Fruit fly (Drosophila melanogaster) whole organism, prepupa: ENCODE measurements around the gene CG6845.
A peak's percentile ranks its signal among the peaks of the same experiment; 100 is the strongest.

Source experiments
- Blimp-1 ChIP-seq: fragments of 200-800 bp; sonication (Bioruptor generic); optimal IDR thresholded peaks from 3 replicates; lab custom pipeline; 2017; ENCODE audit warnings: missing biosample characterization, missing genetic modification characterization, mild to moderate bottlenecking, moderate library complexity, missing genetic modification reagents
- CG10669 ChIP-seq: fragments of 200-800 bp; sonication (Bioruptor generic); optimal IDR thresholded peaks from 3 replicates; lab custom pipeline; 2018; ENCODE audit warnings: missing biosample characterization, mild to moderate bottlenecking, missing genetic modification characterization, moderate library complexity
- CG11762 ChIP-seq: fragments of 200-800 bp; sonication (Bioruptor generic); optimal IDR thresholded peaks from 3 replicates; lab custom pipeline; 2016; ENCODE audit warnings: missing biosample characterization, missing genetic modification characterization; ENCODE audit not compliant: insufficient read depth
- CG11902 ChIP-seq: fragments of 200-800 bp; sonication (Bioruptor generic); optimal IDR thresholded peaks from 3 replicates; lab custom pipeline; 2016; ENCODE audit warnings: missing biosample characterization, missing genetic modification characterization
- CG15336 ChIP-seq: fragments of 200-800 bp; sonication (Bioruptor generic); IDR thresholded peaks from 2 replicates; pipeline ENCODE4 v1.3.6; 2022; ENCODE audit warnings: missing biosample characterization, missing genetic modification characterization
- CG1621 ChIP-seq: fragments of 200-800 bp; sonication (Bioruptor generic); optimal IDR thresholded peaks from 3 replicates; lab custom pipeline; 2018; ENCODE audit warnings: missing biosample characterization, mild to moderate bottlenecking, missing genetic modification characterization
- CG16779 ChIP-seq: fragments of 200-800 bp; sonication (Bioruptor generic); optimal IDR thresholded peaks from 3 replicates; lab custom pipeline; 2017; ENCODE audit warnings: missing biosample characterization, mild to moderate bottlenecking, missing genetic modification characterization
- CG3032 ChIP-seq: fragments of 200-800 bp; optimal IDR thresholded peaks from 2 replicates; lab custom pipeline; 2019; ENCODE audit warnings: missing biosample characterization, mild to moderate bottlenecking, missing genetic modification characterization, moderate library complexity
- CG32006 ChIP-seq: fragments of 200-800 bp; sonication (Bioruptor generic); optimal IDR thresholded peaks from 3 replicates; lab custom pipeline; 2017; ENCODE audit warnings: missing biosample characterization, mild to moderate bottlenecking, missing genetic modification characterization
- CG34406 ChIP-seq: fragments of 200-800 bp; sonication (Bioruptor generic); optimal IDR thresholded peaks from 3 replicates; lab custom pipeline; 2016; ENCODE audit warnings: missing biosample characterization, missing genetic modification characterization
- CG3919 ChIP-seq: fragments of 200-800 bp; sonication (Bioruptor generic); optimal IDR thresholded peaks from 3 replicates; lab custom pipeline; 2016; ENCODE audit warnings: missing biosample characterization, missing genetic modification characterization
- CG4318 ChIP-seq: fragments of 200-800 bp; sonication (Bioruptor generic); optimal IDR thresholded peaks from 3 replicates; lab custom pipeline; 2017; ENCODE audit warnings: missing biosample characterization, mild to moderate bottlenecking, missing genetic modification characterization
- CG6163 ChIP-seq: fragments of 200-800 bp; sonication (Bioruptor generic); IDR thresholded peaks from 3 replicates; pipeline ENCODE4 v1.3.6; 2022; ENCODE audit warnings: missing biosample characterization, missing genetic modification characterization
- CG6276 ChIP-seq: fragments of 200-800 bp; sonication (Bioruptor generic); optimal IDR thresholded peaks from 2 replicates; lab custom pipeline; 2017; ENCODE audit warnings: missing biosample characterization, mild to moderate bottlenecking, missing genetic modification characterization
- CG6792 ChIP-seq: fragments of 200-800 bp; sonication (Bioruptor generic); optimal IDR thresholded peaks from 3 replicates; lab custom pipeline; 2016; ENCODE audit warnings: missing biosample characterization, missing genetic modification characterization
- CG6808 ChIP-seq: fragments of 200-800 bp; sonication (Bioruptor generic); optimal IDR thresholded peaks from 3 replicates; lab custom pipeline; 2017; ENCODE audit warnings: missing biosample characterization, missing genetic modification characterization, mild to moderate bottlenecking, moderate library complexity, missing genetic modification reagents
- CG6854 ChIP-seq: fragments of 200-800 bp; sonication (Bioruptor generic); optimal IDR thresholded peaks from 2 replicates; lab custom pipeline; 2017; ENCODE audit warnings: missing biosample characterization, mild to moderate bottlenecking, missing genetic modification characterization
- CG7368 ChIP-seq: fragments of 200-800 bp; sonication (Bioruptor generic); optimal IDR thresholded peaks from 3 replicates; lab custom pipeline; 2016; ENCODE audit warnings: missing biosample characterization, missing genetic modification characterization
- CG8119 ChIP-seq: fragments of 200-800 bp; sonication (Bioruptor generic); IDR thresholded peaks from 3 replicates; pipeline ENCODE4 v1.3.6; 2022; ENCODE audit warnings: missing biosample characterization, missing genetic modification characterization
- CG8319 ChIP-seq: fragments of 200-800 bp; sonication (Bioruptor generic); optimal IDR thresholded peaks from 3 replicates; lab custom pipeline; 2016; ENCODE audit warnings: missing biosample characterization, missing genetic modification characterization
- Eip75B ChIP-seq: fragments of 200-800 bp; sonication (Bioruptor generic); optimal IDR thresholded peaks from 3 replicates; lab custom pipeline; 2016; ENCODE audit warnings: missing biosample characterization, missing genetic modification characterization
- Eip78C ChIP-seq: fragments of 200-800 bp; sonication (Bioruptor generic); peaks from one replicate; lab custom pipeline; 2016; ENCODE audit warnings: missing biosample characterization, missing genetic modification characterization
- Ets96B ChIP-seq: fragments of 200-800 bp; optimal IDR thresholded peaks from 2 replicates; lab custom pipeline; 2019; ENCODE audit warnings: missing biosample characterization, mild to moderate bottlenecking, missing genetic modification characterization, moderate library complexity
- Gug ChIP-seq: fragments of 200-800 bp; sonication (Bioruptor generic); IDR thresholded peaks from 2 replicates; pipeline ENCODE4 v1.3.6; 2022; ENCODE audit warnings: missing biosample characterization, missing genetic modification characterization
- Hr39 ChIP-seq: fragments of 200-800 bp; sonication (Bioruptor generic); optimal IDR thresholded peaks from 2 replicates; lab custom pipeline; 2016; ENCODE audit warnings: missing biosample characterization, missing genetic modification characterization
- Hr4 ChIP-seq: fragments of 200-800 bp; sonication (Bioruptor generic); optimal IDR thresholded peaks from 3 replicates; lab custom pipeline; 2016; ENCODE audit warnings: missing biosample characterization, missing genetic modification characterization
- Lpt ChIP-seq: fragments of 200-800 bp; sonication (Bioruptor generic); optimal IDR thresholded peaks from 3 replicates; lab custom pipeline; 2016; ENCODE audit warnings: missing biosample characterization, missing genetic modification characterization
- OdsH ChIP-seq: fragments of 200-800 bp; sonication (Bioruptor generic); optimal IDR thresholded peaks from 3 replicates; lab custom pipeline; 2016; ENCODE audit warnings: missing biosample characterization, missing genetic modification characterization
- Smox ChIP-seq: fragments of 200-800 bp; sonication (Bioruptor generic); optimal IDR thresholded peaks from 3 replicates; lab custom pipeline; 2016; ENCODE audit warnings: missing biosample characterization, missing genetic modification characterization
- Sox14 ChIP-seq: fragments of 200-800 bp; sonication (Bioruptor generic); optimal IDR thresholded peaks from 3 replicates; lab custom pipeline; 2016; ENCODE audit warnings: missing biosample characterization, missing genetic modification characterization
- achi ChIP-seq: fragments of 200-800 bp; sonication (Bioruptor generic); optimal IDR thresholded peaks from 3 replicates; lab custom pipeline; 2016; ENCODE audit warnings: missing biosample characterization, missing genetic modification characterization
- cyc ChIP-seq: fragments of 200-800 bp; sonication (Bioruptor generic); optimal IDR thresholded peaks from 3 replicates; lab custom pipeline; 2016; ENCODE audit warnings: missing biosample characterization, missing genetic modification characterization
- dsx ChIP-seq: fragments of 200-800 bp; optimal IDR thresholded peaks from 3 replicates; lab custom pipeline; 2019; ENCODE audit warnings: missing biosample characterization, mild to moderate bottlenecking, missing genetic modification characterization, moderate library complexity; ENCODE audit not compliant: poor library complexity, severe bottlenecking
- eg ChIP-seq: fragments of 200-800 bp; sonication (Bioruptor generic); IDR thresholded peaks from 3 replicates; pipeline ENCODE4 v1.3.6; 2022; ENCODE audit warnings: missing biosample characterization, missing genetic modification characterization
- fd85E ChIP-seq: fragments of 200-800 bp; sonication (Bioruptor generic); optimal IDR thresholded peaks from 3 replicates; lab custom pipeline; 2016; ENCODE audit warnings: missing biosample characterization, missing genetic modification characterization
- fkh ChIP-seq: fragments of 200-800 bp; sonication (Bioruptor generic); optimal IDR thresholded peaks from 3 replicates; lab custom pipeline; 2017; ENCODE audit warnings: missing biosample characterization, mild to moderate bottlenecking, missing genetic modification characterization, moderate library complexity
- lz ChIP-seq: fragments of 200-800 bp; sonication (Bioruptor generic); optimal IDR thresholded peaks from 3 replicates; lab custom pipeline; 2016; ENCODE audit warnings: missing biosample characterization, missing genetic modification characterization
- spab ChIP-seq: fragments of 200-800 bp; sonication (Bioruptor generic); optimal IDR thresholded peaks from 2 replicates; lab custom pipeline; 2017; ENCODE audit warnings: missing biosample characterization, mild to moderate bottlenecking, missing genetic modification characterization, missing genetic modification reagents
- ss ChIP-seq, 2 experiments: fragments of 200-800 bp; sonication (Bioruptor generic); optimal IDR thresholded peaks; 2 replicates in 1 of 2; 3 replicates in 1 of 2; lab custom pipeline; 2017 to 2018; ENCODE audit warnings: mild to moderate bottlenecking in 2 of 2, missing biosample characterization in 2 of 2, missing genetic modification characterization in 2 of 2, moderate library complexity in 1 of 2
- svp ChIP-seq: fragments of 200-800 bp; sonication (Bioruptor generic); peaks from one replicate; lab custom pipeline; 2016; ENCODE audit warnings: missing biosample characterization, missing genetic modification characterization

The CG6845 gene

DNA sequence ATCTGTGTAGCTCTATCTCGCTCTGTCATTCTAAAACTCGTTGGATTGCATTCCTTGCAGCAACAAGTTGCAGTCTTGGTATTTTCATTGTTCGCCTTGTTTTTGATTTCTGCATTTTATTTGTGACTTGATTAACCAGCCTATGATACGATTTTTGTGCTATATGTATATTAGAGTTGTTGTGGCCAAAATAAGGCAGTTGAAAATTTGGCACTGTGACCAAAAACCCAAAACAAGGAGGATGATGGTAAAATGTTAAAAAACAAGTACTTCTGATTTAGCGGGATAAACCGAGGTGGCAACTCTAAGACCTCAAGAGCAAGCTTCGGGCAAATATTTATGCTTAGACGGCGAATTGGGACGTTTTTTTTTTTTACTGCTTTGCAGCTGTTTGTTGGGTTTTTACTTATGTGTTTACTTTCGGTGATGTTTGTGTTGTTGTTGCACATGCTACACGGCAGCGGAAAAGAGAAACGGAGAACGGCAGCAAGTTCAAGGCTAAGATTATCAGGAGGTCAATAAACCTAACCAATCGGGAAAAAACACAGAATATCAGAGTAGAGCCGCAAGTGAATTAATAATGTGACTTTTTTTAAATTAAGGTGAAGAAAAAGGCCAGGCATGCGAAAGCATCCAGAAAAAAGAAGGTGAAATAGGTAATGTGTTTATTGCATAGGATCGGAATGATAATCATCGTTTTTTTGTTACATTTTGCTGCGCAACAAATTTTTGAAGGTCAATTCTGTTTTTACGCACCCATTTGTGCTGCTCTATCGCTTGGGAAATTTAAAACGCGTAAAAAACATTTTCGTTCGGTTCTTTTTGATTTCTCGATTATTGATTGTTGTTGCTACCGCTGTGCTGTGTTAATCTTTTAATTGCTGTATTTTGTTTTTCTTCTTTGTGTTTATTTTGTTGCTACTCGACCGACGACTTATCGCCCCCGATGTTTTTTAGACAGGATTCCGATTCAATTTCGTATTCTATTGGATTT, 6.4 kb upstream of the CG6845 start (continued):
- no peak for TF ChIP-seq CG8319 (GFP tag; lab: Kevin White, UChicago)
- TF ChIP-seq CG11762 = no peak
- TF ChIP-seq Hr4 (GFP tag; lab: Kevin White, UChicago) = no peak
- no peak for TF ChIP-seq CG15336
- TF ChIP-seq cyc (GFP tag; lab: Kevin White, UChicago) = peak; percentile 15
- TF ChIP-seq Eip75B (GFP tag; lab: Kevin White, UChicago) = peak; percentile 15
- peak; percentile 88 for TF ChIP-seq svp (GFP tag; lab: Kevin White, UChicago)
- TF ChIP-seq CG34406 (GFP tag; lab: Kevin White, UChicago) = no peak
- no peak for TF ChIP-seq spab (GFP tag; lab: Kevin White, UChicago)
- TF ChIP-seq dsx (GFP tag; lab: Kevin White, UChicago) = peak; percentile 66
- no peak for TF ChIP-seq OdsH (GFP tag; lab: Kevin White, UChicago)
- peak in 1 of 2 experiments; percentile 24 for TF ChIP-seq ss (GFP tag; optimal IDR thresholded peaks at IDR 0.05; lab: Kevin White, UChicago)
- TF ChIP-seq Ets96B (tag; lab: Kevin White, UChicago) = no peak
- peak; percentile 13 for TF ChIP-seq CG6808 (GFP tag; lab: Kevin White, UChicago)
- TF ChIP-seq achi (GFP tag; lab: Kevin White, UChicago) = peak; percentile 2
- no peak for TF ChIP-seq CG8119
- peak; percentile 74 for TF ChIP-seq fkh (GFP tag; lab: Kevin White, UChicago)
- no peak for TF ChIP-seq CG6163 (GFP tag; lab: Robert Waterston, UW)
- peak; percentile 17 for TF ChIP-seq CG3032 (tag; lab: Kevin White, UChicago)
- no peak for TF ChIP-seq CG4318 (GFP tag; lab: Kevin White, UChicago)
- TF ChIP-seq eg (GFP tag; lab: Robert Waterston, UW) = no peak
- TF ChIP-seq CG6792 (GFP tag; lab: Kevin White, UChicago) = peak; percentile 24
- no peak for TF ChIP-seq lz
- TF ChIP-seq CG32006 (GFP tag; lab: Kevin White, UChicago) = no peak
- no peak for TF ChIP-seq CG6276 (GFP tag; lab: Kevin White, UChicago)
- TF ChIP-seq CG7368 = no peak
- no peak for TF ChIP-seq CG1621 (tag; lab: Kevin White, UChicago)
- TF ChIP-seq CG3919 = peak; percentile 15
- peak; percentile 36 for TF ChIP-seq Hr39 (GFP tag; lab: Kevin White, UChicago)
- no peak for TF ChIP-seq Smox (GFP tag; lab: Kevin White, UChicago)
- TF ChIP-seq CG11902 (GFP tag; lab: Kevin White, UChicago) = no peak
- TF ChIP-seq CG10669 (GFP tag; lab: Kevin White, UChicago) = no peak

dm6 chr3L:140838-141559, 5.2 kb upstream of the CG6845 start:
- TF ChIP-seq CG6808 (GFP tag; lab: Kevin White, UChicago) (peak; percentile 15), dsx (GFP tag; lab: Kevin White, UChicago) (peak; percentile 58), Eip78C (GFP tag; lab: Kevin White, UChicago) (peak; percentile 49), Gug (no peak), Blimp-1 (GFP tag; lab: Kevin White, UChicago) (peak; percentile 94), Sox14 (peak; percentile 8), Lpt (peak; percentile 15), CG6854 (GFP tag; lab: Kevin White, UChicago) (peak; percentile 72), ss (GFP tag; optimal IDR thresholded peaks at IDR 0.05; lab: Kevin White, UChicago) (peak in 1 of 2 experiments; percentile 8), CG16779 (tag; lab: Kevin White, UChicago) (no peak), fd85E (GFP tag; lab: Kevin White, UChicago) (no peak), svp (GFP tag; lab: Kevin White, UChicago) (peak; percentile 42), cyc (GFP tag; lab: Kevin White, UChicago) (no peak), achi (GFP tag; lab: Kevin White, UChicago) (no peak)
